ENCODE assay signal across 5 worm cellular contexts in genomic region chrIV:10606575-10607080, ce11.
A peak's percentile ranks its signal among the peaks of the same experiment; 100 is the strongest.
TF ChIP-seq lines count a peak whose summit lies in the region.

TSS of gene R09H10.3 (plus strand) at chrIV:10607030.

TF ChIP-seq in whole organism, L1 larva, 84 proteins besides CTCF, POLR2A, EP300 and RAD21:
- TF ChIP-seq F16B12.6 (tag; optimal IDR thresholded peaks at IDR 0.05; lab: Kevin White, UChicago) (no peak), hlh-17 (GFP tag; optimal IDR thresholded peaks at IDR 0.05; lab: Kevin White, UChicago; ENCODE audit: borderline replicate concordance) (no peak), nhr-76 (tag; optimal IDR thresholded peaks at IDR 0.05; lab: Kevin White, UChicago) (no peak), sup-37 (GFP tag; optimal IDR thresholded peaks at IDR 0.05; lab: Kevin White, UChicago) (no peak), elt-2 (tag; optimal IDR thresholded peaks at IDR 0.05; lab: Kevin White, UChicago) (peak; percentile 52), pqm-1 (tag; optimal IDR thresholded peaks at IDR 0.05; lab: Kevin White, UChicago) (no peak), isw-1 (GFP tag; IDR thresholded peaks at IDR 0.05; lab: Robert Waterston, UW) (no peak), efl-1 (optimal IDR thresholded peaks at IDR 0.05; lab: Kevin White, UChicago) (no peak), efl-1 (GFP tag; optimal IDR thresholded peaks at IDR 0.05 in 1 of 2; lab: Kevin White, UChicago) (peak in 1 of 2 experiments; percentile 17), xbp-1 (tag; optimal IDR thresholded peaks at IDR 0.05; lab: Kevin White, UChicago) (no peak)

TF ChIP-seq in whole organism, L3 larva, 47 proteins besides CTCF, POLR2A, EP300 and RAD21:
- no peak for TF ChIP-seq eor-1 (tag; optimal IDR thresholded peaks at IDR 0.05; lab: Kevin White, UChicago)
- TF ChIP-seq ceh-16 (tag; optimal IDR thresholded peaks at IDR 0.05; lab: Kevin White, UChicago): no peak
- TF ChIP-seq egl-5 (tag; optimal IDR thresholded peaks at IDR 0.05; lab: Kevin White, UChicago): no peak
- TF ChIP-seq skn-1 (tag; optimal IDR thresholded peaks at IDR 0.05; lab: Kevin White, UChicago): no peak
- TF ChIP-seq elt-2 (tag; optimal IDR thresholded peaks at IDR 0.05; lab: Kevin White, UChicago): peak; percentile 77
- no peak for TF ChIP-seq lin-15B (tag; optimal IDR thresholded peaks at IDR 0.05; lab: Kevin White, UChicago)
- TF ChIP-seq ceh-28 (tag; optimal IDR thresholded peaks at IDR 0.05; lab: Kevin White, UChicago): no peak
- no peak for TF ChIP-seq R02D3.7 (tag; optimal IDR thresholded peaks at IDR 0.05; lab: Kevin White, UChicago)
- peak; percentile 19 for TF ChIP-seq pqm-1 (tag; optimal IDR thresholded peaks at IDR 0.05; lab: Kevin White, UChicago)
- no peak for TF ChIP-seq egl-27 (tag; optimal IDR thresholded peaks at IDR 0.05; lab: Kevin White, UChicago)
- no peak for TF ChIP-seq fkh-2 (tag; optimal IDR thresholded peaks at IDR 0.05; lab: Kevin White, UChicago)
TF ChIP-seq in whole organism, L3 larva: peak in this region for 2.

TF ChIP-seq in whole organism, L4 larva, 104 proteins besides CTCF, POLR2A, EP300 and RAD21:
- peak; percentile 45 for TF ChIP-seq aha-1 (tag; lab: Kevin White, UChicago)
- TF ChIP-seq daf-16 (GFP tag; optimal IDR thresholded peaks at IDR 0.05; lab: Kevin White, UChicago): no peak
- peak; percentile 86 for TF ChIP-seq daf-16 (tag; optimal IDR thresholded peaks at IDR 0.05; lab: Kevin White, UChicago)
- peak; percentile 14 for TF ChIP-seq nhr-28 (tag; optimal IDR thresholded peaks at IDR 0.05; lab: Kevin White, UChicago)
- no peak for TF ChIP-seq mxl-3 (GFP tag; optimal IDR thresholded peaks at IDR 0.05; lab: Kevin White, UChicago)
- TF ChIP-seq mdl-1 (tag; optimal IDR thresholded peaks at IDR 0.05; lab: Kevin White, UChicago): peak in 1 of 2 experiments; percentile 21

TF ChIP-seq in whole organism, late embryonic, 69 proteins besides CTCF, POLR2A, EP300 and RAD21:
- TF ChIP-seq ceh-45 (GFP tag; IDR thresholded peaks at IDR 0.05; lab: Robert Waterston, UW) (no peak), elt-2 (tag; optimal IDR thresholded peaks at IDR 0.05; lab: Kevin White, UChicago) (peak; percentile 21), pag-3 (tag; optimal IDR thresholded peaks at IDR 0.05; lab: Kevin White, UChicago; ENCODE audit: borderline replicate concordance) (no peak), hlh-15 (tag; optimal IDR thresholded peaks at IDR 0.05; lab: Kevin White, UChicago) (no peak)

TF ChIP-seq in whole organism, young adult, 124 proteins besides CTCF, POLR2A, EP300 and RAD21:
- TF ChIP-seq nhr-80 (tag; optimal IDR thresholded peaks at IDR 0.05; lab: Kevin White, UChicago) (peak; percentile 75), let-607 (tag; optimal IDR thresholded peaks at IDR 0.05; lab: Kevin White, UChicago) (peak in 1 of 2 experiments; percentile 1), nhr-90 (tag; optimal IDR thresholded peaks at IDR 0.05; lab: Kevin White, UChicago) (no peak)
